Worm (Caenorhabditis elegans) whole organism, L2 larva: ENCODE measurements around the gene twk-35.

Experiments
- aly-2 ChIP-seq: fragments of 150-350 bp; optimal IDR thresholded peaks from 2 replicates; lab custom pipeline; 2014; ENCODE audit warnings: missing biosample characterization, missing genetic modification characterization
- ama-1 ChIP-seq: fragments of 150-350 bp; optimal IDR thresholded peaks from 2 replicates; lab custom pipeline; 2018; ENCODE audit warnings: inconsistent platforms
- ceh-82 ChIP-seq: fragments of 150-350 bp; optimal IDR thresholded peaks from 2 replicates; lab custom pipeline; 2014; ENCODE audit warnings: missing biosample characterization, missing genetic modification characterization
- lin-11 ChIP-seq: fragments of 150-350 bp; sonication (generic microtip); optimal IDR thresholded peaks from 2 replicates; lab custom pipeline; 2014; ENCODE audit warnings: missing biosample characterization, missing genetic modification characterization, inconsistent platforms, mixed read lengths
- lin-39 ChIP-seq: fragments of 150-350 bp; optimal IDR thresholded peaks from 2 replicates; lab custom pipeline; 2014; ENCODE audit warnings: missing biosample characterization, missing genetic modification reagents, missing genetic modification characterization
- nhr-237 ChIP-seq: fragments of 150-350 bp; optimal IDR thresholded peaks from 2 replicates; lab custom pipeline; 2014; ENCODE audit warnings: missing biosample characterization, missing genetic modification characterization
- sem-4 ChIP-seq: fragments of 150-350 bp; optimal IDR thresholded peaks from 2 replicates; lab custom pipeline; 2014; ENCODE audit warnings: missing biosample characterization, missing genetic modification reagents, missing genetic modification characterization
- skn-1 ChIP-seq: sonication (generic microtip); optimal IDR thresholded peaks from 2 replicates; lab custom pipeline; 2017; ENCODE audit warnings: missing biosample characterization, missing genetic modification characterization
- snpc-4 ChIP-seq: fragments of 150-350 bp; optimal IDR thresholded peaks from 2 replicates; lab custom pipeline; 2014; ENCODE audit warnings: missing biosample characterization, missing genetic modification characterization
- unc-55 ChIP-seq: fragments of 150-350 bp; sonication (generic microtip); optimal IDR thresholded peaks from 3 replicates; lab custom pipeline; 2014; ENCODE audit warnings: missing biosample characterization, missing genetic modification reagents, missing genetic modification characterization
- zag-1 ChIP-seq: fragments of 150-350 bp; optimal IDR thresholded peaks from 2 replicates; lab custom pipeline; 2014; ENCODE audit warnings: missing biosample characterization, missing genetic modification characterization
- ztf-11 ChIP-seq: sonication (generic microtip); optimal IDR thresholded peaks from 2 replicates; lab custom pipeline; 2017; ENCODE audit warnings: missing biosample characterization, missing genetic modification characterization

DNA sequence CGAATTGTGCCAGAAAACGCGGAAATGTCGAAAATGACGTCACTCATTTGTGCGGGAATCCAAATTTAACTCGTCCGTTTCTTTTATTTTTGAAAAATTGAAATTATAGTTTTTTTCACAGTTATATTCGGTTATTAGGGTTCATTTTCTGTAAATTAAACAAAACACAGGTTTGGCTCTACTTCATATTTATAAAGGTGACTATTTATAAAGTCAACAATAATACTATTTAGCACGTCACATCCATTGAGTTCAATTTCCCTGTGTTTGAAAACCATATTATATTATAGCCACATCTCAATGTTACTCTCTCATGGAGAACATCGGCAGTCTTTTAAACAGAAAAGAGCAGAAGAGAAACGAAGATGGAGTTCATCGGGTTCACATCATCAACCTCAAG is at the start of gene twk-35:
- no peak for TF ChIP-seq ama-1
- no peak for TF ChIP-seq ztf-11 (tag; lab: Kevin White, UChicago)
- no peak for TF ChIP-seq unc-55 (GFP tag; lab: Kevin White, UChicago)
- TF ChIP-seq nhr-237, result no peak
- TF ChIP-seq aly-2 (tag; lab: Kevin White, UChicago), result no peak
- TF ChIP-seq lin-11 (tag; lab: Kevin White, UChicago), result no peak
- TF ChIP-seq skn-1, result no peak
- no peak for TF ChIP-seq zag-1 (tag; lab: Kevin White, UChicago)
- no peak for TF ChIP-seq ceh-82 (tag; lab: Kevin White, UChicago)
- TF ChIP-seq sem-4 (tag; lab: Kevin White, UChicago), result no peak
- no peak for TF ChIP-seq lin-39 (tag; lab: Kevin White, UChicago)
- TF ChIP-seq snpc-4 (tag; lab: Kevin White, UChicago), result no peak
